Fruit fly (Drosophila melanogaster): ENCODE measurements around the gene nAChRbeta3.
A peak's percentile ranks its signal among the peaks of the same experiment; 100 is the strongest.

nAChRbeta3 gene

dm6 chr2L:516032-516993 lies 28.6 kb upstream of the nAChRbeta3 start (continued):
- peak; percentile 75 for TF ChIP-seq Gug (GFP tag; IDR thresholded peaks at IDR 0.05)
- TF ChIP-seq fru (optimal IDR thresholded peaks at IDR 0.05), result no peak
- peak; percentile 2 for TF ChIP-seq kni (GFP tag; optimal IDR thresholded peaks at IDR 0.05)
- peak; percentile 65 for TF ChIP-seq kah (GFP tag; optimal IDR thresholded peaks at IDR 0.05)
- peak; percentile 61 for TF ChIP-seq esg (GFP tag; conservative IDR thresholded peaks at IDR 0.05)
- peak; percentile 38 for TF ChIP-seq Bdp1 (GFP tag; optimal IDR thresholded peaks at IDR 0.05)
- peak; percentile 71 for TF ChIP-seq sens-2 (GFP tag; IDR thresholded peaks at IDR 0.05)
- TF ChIP-seq ems (GFP tag; optimal IDR thresholded peaks at IDR 0.05), result peak; percentile 35
- no peak for TF ChIP-seq gfzf (GFP tag; optimal IDR thresholded peaks at IDR 0.05)
- peak; percentile 86 for TF ChIP-seq CG10979 (tag; optimal IDR thresholded peaks at IDR 0.05)
- peak; percentile 75 for TF ChIP-seq grau (tag; optimal IDR thresholded peaks at IDR 0.05)
- peak; percentile 70 for TF ChIP-seq pnt (GFP tag; optimal IDR thresholded peaks at IDR 0.05)
- TF ChIP-seq CG17328 (GFP tag; IDR thresholded peaks at IDR 0.05), result peak; percentile 82
- no peak for TF ChIP-seq Doc3 (GFP tag; IDR thresholded peaks at IDR 0.05; ENCODE audit: partially characterized antibody)
- TF ChIP-seq Lhr (GFP tag; optimal IDR thresholded peaks at IDR 0.05), result peak; percentile 18
- peak; percentile 80 for TF ChIP-seq chn (GFP tag; optimal IDR thresholded peaks at IDR 0.05)
- TF ChIP-seq CG10959 (GFP tag; IDR thresholded peaks at IDR 0.05), result 0 out of 2 replicates have a peak, but pooled peaks have one; percentile 25
- TF ChIP-seq nmo (GFP tag; optimal IDR thresholded peaks at IDR 0.05), result peak; percentile 81
- peak; percentile 32; the same call in 1 of the 2 replicates for TF ChIP-seq dimm (GFP tag; IDR thresholded peaks at IDR 0.05)
- peak; percentile 9 for TF ChIP-seq cg (GFP tag; optimal IDR thresholded peaks at IDR 0.05)
- peak; percentile 67 for TF ChIP-seq NC2β (GFP tag; optimal IDR thresholded peaks at IDR 0.05)
- no peak for TF ChIP-seq Tbp (GFP tag; optimal IDR thresholded peaks at IDR 0.05)
- peak; percentile 49 for TF ChIP-seq CG18764 (GFP tag; optimal IDR thresholded peaks at IDR 0.05)
- peak; percentile 0 for TF ChIP-seq kay (GFP tag; optimal IDR thresholded peaks at IDR 0.05)
- peak; percentile 80 for TF ChIP-seq Oli (tag; optimal IDR thresholded peaks at IDR 0.05)
- TF ChIP-seq lbe (GFP tag; optimal IDR thresholded peaks at IDR 0.05), result no peak
- TF ChIP-seq nerfin-2 (GFP tag; IDR thresholded peaks at IDR 0.05; ENCODE audit: partially characterized antibody), result no peak
- TF ChIP-seq sisA (GFP tag; IDR thresholded peaks at IDR 0.05), result peak; percentile 82
- TF ChIP-seq dm (GFP tag; optimal IDR thresholded peaks at IDR 0.05), result no peak
- no peak for TF ChIP-seq emc (GFP tag; optimal IDR thresholded peaks at IDR 0.05)
- peak; percentile 67 for TF ChIP-seq E2f1 (GFP tag; IDR thresholded peaks at IDR 0.05)
- no peak for TF ChIP-seq CG14860 (GFP tag; IDR thresholded peaks at IDR 0.05; ENCODE audit: partially characterized antibody)
- no peak; the same call in 1 of the 2 replicates for TF ChIP-seq CG16779 (GFP tag; IDR thresholded peaks at IDR 0.05)
- peak; percentile 23 for TF ChIP-seq Usf (GFP tag; optimal IDR thresholded peaks at IDR 0.05)
- no peak for TF ChIP-seq CG11696 (GFP tag; IDR thresholded peaks at IDR 0.05)
- no peak for TF ChIP-seq CG8765 (GFP tag; IDR thresholded peaks at IDR 0.05)
- peak; percentile 80 for TF ChIP-seq bcd (GFP tag; optimal IDR thresholded peaks at IDR 0.05)
- TF ChIP-seq tna (GFP tag; IDR thresholded peaks at IDR 0.05; ENCODE audit: partially characterized antibody), result no peak
- TF ChIP-seq Eip74EF (GFP tag; optimal IDR thresholded peaks at IDR 0.05), result peak in 1 of 2 experiments; percentile 55
- TF ChIP-seq CG18599 (GFP tag; optimal IDR thresholded peaks at IDR 0.05), result peak; percentile 90
- TF ChIP-seq CG4328 (GFP tag; optimal IDR thresholded peaks at IDR 0.05), result no peak
- peak; percentile 49; the same call in 1 of the 2 replicates for TF ChIP-seq cas (GFP tag; IDR thresholded peaks at IDR 0.05)
- no peak for TF ChIP-seq exex (tag; optimal IDR thresholded peaks at IDR 0.05)
- TF ChIP-seq MESR4 (GFP tag; optimal IDR thresholded peaks at IDR 0.05), result peak; percentile 10
- TF ChIP-seq Sin3A (optimal IDR thresholded peaks at IDR 0.05), result no peak
- no peak for TF ChIP-seq wek (GFP tag; optimal IDR thresholded peaks at IDR 0.05)
- TF ChIP-seq chm (GFP tag; IDR thresholded peaks at IDR 0.05), result no peak; the same call in 1 of the 2 replicates
- TF ChIP-seq CG8944 (GFP tag; optimal IDR thresholded peaks at IDR 0.05), result peak; percentile 59
- TF ChIP-seq tin (GFP tag; optimal IDR thresholded peaks at IDR 0.05), result peak; percentile 69

Measured in whole organism, embryonic.